Worm (Caenorhabditis elegans): ENCODE measurements around the gene tbc-6.
A peak's percentile ranks its signal among the peaks of the same experiment; 100 is the strongest.

Gene tbc-6

ce11 chrII:6844227-6845005 lies 3.5 kb upstream of the tbc-6 start (continued):
- no peak for TF ChIP-seq swsn-7 (tag; optimal IDR thresholded peaks at IDR 0.05)
- TF ChIP-seq ama-1 (optimal IDR thresholded peaks at IDR 0.05) = no peak
- TF ChIP-seq tbx-2 (tag; optimal IDR thresholded peaks at IDR 0.05) = no peak
- TF ChIP-seq fkh-10 (GFP tag; optimal IDR thresholded peaks at IDR 0.05) = no peak
- no peak for TF ChIP-seq lin-39 (tag; optimal IDR thresholded peaks at IDR 0.05)
- TF ChIP-seq isw-1 (GFP tag; IDR thresholded peaks at IDR 0.05) = no peak
- TF ChIP-seq grh-1 (GFP tag; IDR thresholded peaks at IDR 0.05) = peak; percentile 21; the same call in 1 of the 2 replicates
- TF ChIP-seq nhr-84 (tag; optimal IDR thresholded peaks at IDR 0.05) = no peak
- TF ChIP-seq unc-62 (GFP tag; optimal IDR thresholded peaks at IDR 0.05) = no peak
- peak; percentile 14 for TF ChIP-seq rnt-1 (tag; optimal IDR thresholded peaks at IDR 0.05)
- no peak for TF ChIP-seq C04F5.9 (tag; optimal IDR thresholded peaks at IDR 0.05)
- TF ChIP-seq dsc-1 (tag; optimal IDR thresholded peaks at IDR 0.05) = no peak
- no peak for TF ChIP-seq hlh-17 (GFP tag; optimal IDR thresholded peaks at IDR 0.05; ENCODE audit: borderline replicate concordance)
- TF ChIP-seq unc-130 (tag; optimal IDR thresholded peaks at IDR 0.05) = no peak
- TF ChIP-seq unc-98 (GFP tag; IDR thresholded peaks at IDR 0.05) = no peak
- TF ChIP-seq aly-2 (tag; optimal IDR thresholded peaks at IDR 0.05) = no peak
- TF ChIP-seq C34B4.2 (tag; optimal IDR thresholded peaks at IDR 0.05) = no peak
- TF ChIP-seq vab-15 (tag; optimal IDR thresholded peaks at IDR 0.05) = no peak
- TF ChIP-seq dpl-1 (GFP tag; optimal IDR thresholded peaks at IDR 0.05) = no peak
- no peak for TF ChIP-seq zag-1 (tag; optimal IDR thresholded peaks at IDR 0.05)
- TF ChIP-seq ets-5 (GFP tag; IDR thresholded peaks at IDR 0.05) = no peak
- TF ChIP-seq jun-1 (tag; optimal IDR thresholded peaks at IDR 0.05) = no peak
- no peak for TF ChIP-seq nhr-28 (tag; optimal IDR thresholded peaks at IDR 0.05)
- TF ChIP-seq elt-3 (tag; optimal IDR thresholded peaks at IDR 0.05) = no peak
- TF ChIP-seq lsy-2 (tag; optimal IDR thresholded peaks at IDR 0.05) = peak in 1 of 2 experiments; percentile 25
- no peak for TF ChIP-seq xbp-1 (tag; optimal IDR thresholded peaks at IDR 0.05)
- no peak for TF ChIP-seq egl-13 (tag; optimal IDR thresholded peaks at IDR 0.05)
- TF ChIP-seq efl-3 (GFP tag; optimal IDR thresholded peaks at IDR 0.05) = no peak
- no peak for TF ChIP-seq F16B12.6 (tag; optimal IDR thresholded peaks at IDR 0.05)
- TF ChIP-seq ceh-8 (GFP tag; optimal IDR thresholded peaks at IDR 0.05) = no peak
- TF ChIP-seq ceh-63 (GFP tag; optimal IDR thresholded peaks at IDR 0.05) = no peak
- TF ChIP-seq ceh-90 (tag; optimal IDR thresholded peaks at IDR 0.05) = no peak
- peak; percentile 18 for TF ChIP-seq lin-14 (GFP tag; optimal IDR thresholded peaks at IDR 0.05)
- no peak for TF ChIP-seq mdl-1 (tag; optimal IDR thresholded peaks at IDR 0.05)
- no peak for TF ChIP-seq ces-1 (GFP tag; optimal IDR thresholded peaks at IDR 0.05)
- TF ChIP-seq lir-3 (tag; optimal IDR thresholded peaks at IDR 0.05; ENCODE audit: poor library complexity) = no peak
- no peak for TF ChIP-seq irx-1 (tag; optimal IDR thresholded peaks at IDR 0.05)
- no peak for TF ChIP-seq sptf-1 (tag; optimal IDR thresholded peaks at IDR 0.05)
- TF ChIP-seq efl-1 (optimal IDR thresholded peaks at IDR 0.05) = peak in 1 of 2 experiments; percentile 11
- peak in 1 of 2 experiments; percentile 42 for TF ChIP-seq efl-1 (GFP tag; optimal IDR thresholded peaks at IDR 0.05 in 1 of 2)
- TF ChIP-seq ceh-88 (GFP tag; IDR thresholded peaks at IDR 0.05) = no peak
- TF ChIP-seq egl-27 (tag; optimal IDR thresholded peaks at IDR 0.05) = peak in 1 of 2 experiments; percentile 59
- TF ChIP-seq nhr-85 (tag) = peak; percentile 75
- TF ChIP-seq blmp-1 (tag; optimal IDR thresholded peaks at IDR 0.05) = peak; percentile 72
- TF ChIP-seq nhr-77 (tag; optimal IDR thresholded peaks at IDR 0.05) = no peak
- TF ChIP-seq fkh-4 (tag; optimal IDR thresholded peaks at IDR 0.05; ENCODE audit: borderline replicate concordance) = no peak
- peak; percentile 56 for TF ChIP-seq mep-1 (tag; optimal IDR thresholded peaks at IDR 0.05)
- peak; percentile 40 for TF ChIP-seq snpc-4 (tag; optimal IDR thresholded peaks at IDR 0.05)
- no peak for TF ChIP-seq ztf-4 (tag; optimal IDR thresholded peaks at IDR 0.05)
- TF ChIP-seq nhr-19 (GFP tag; conservative IDR thresholded peaks at IDR 0.05) = no peak
- TF ChIP-seq unc-30 (tag; optimal IDR thresholded peaks at IDR 0.05) = no peak
- TF ChIP-seq sup-37 (GFP tag; optimal IDR thresholded peaks at IDR 0.05) = no peak
- no peak for TF ChIP-seq hlh-4 (tag; optimal IDR thresholded peaks at IDR 0.05)

All from whole organism, L1 larva.